Fruit fly (Drosophila melanogaster): ENCODE results near the gene CYLD.

dm6 chr2L:10299810-10300147 lies at the start of gene CYLD:
- TF ChIP-seq Dll (optimal IDR thresholded peaks at IDR 0.05) (no peak), usp (GFP tag; optimal IDR thresholded peaks at IDR 0.05) (no peak), EcR (GFP tag; optimal IDR thresholded peaks at IDR 0.05) (no peak), pan (optimal IDR thresholded peaks at IDR 0.05) (no peak), psq (optimal IDR thresholded peaks at IDR 0.05) (no peak), CG8478 (optimal IDR thresholded peaks at IDR 0.05) (no peak)

Measured in whole organism.